Worm (Caenorhabditis elegans): ENCODE data around the gene srx-85.

DNA sequence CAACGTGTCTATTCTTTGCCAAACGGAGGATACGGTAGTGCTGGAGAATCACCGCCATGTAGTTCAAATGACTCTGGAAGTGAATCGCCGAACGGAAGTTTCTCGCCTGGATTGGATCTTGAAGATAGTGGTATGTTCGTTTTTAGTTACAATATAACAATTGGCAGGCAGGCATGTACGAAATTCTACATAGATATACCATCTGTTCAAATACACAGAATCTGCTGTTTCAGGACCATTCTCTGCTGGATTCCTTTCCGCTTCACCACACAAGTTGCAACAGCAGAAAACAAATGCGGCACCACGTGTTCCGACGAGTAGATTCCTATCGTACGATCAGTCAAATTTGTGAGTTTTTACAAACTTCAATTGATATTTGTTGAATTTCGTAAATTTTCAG, 13.0 kb upstream of the srx-85 start:
- TF ChIP-seq ama-1 (optimal IDR thresholded peaks at IDR 0.05) (no peak), ceh-13 (GFP tag; optimal IDR thresholded peaks at IDR 0.05) (no peak), F13C5.2 (tag; optimal IDR thresholded peaks at IDR 0.05) (no peak), tbx-11 (GFP tag; IDR thresholded peaks at IDR 0.05) (no peak), flt-1 (GFP tag; IDR thresholded peaks at IDR 0.05) (no peak), hmbx-1 (tag; optimal IDR thresholded peaks at IDR 0.05) (no peak)

Measured in whole organism, early embryonic.